Fruit fly (Drosophila melanogaster) whole organism, embryonic: ENCODE measurements around the gene Gbs-76A.

Experiments used
- Aef1 ChIP-seq: fragments of 200-800 bp; sonication (Bioruptor generic); IDR thresholded peaks from 3 replicates; pipeline ENCODE4 v1.3.6; 2022; ENCODE audit warnings: missing biosample characterization, missing genetic modification characterization
- BtbVII ChIP-seq: fragments of 200-800 bp; sonication (Bioruptor generic); optimal IDR thresholded peaks from 3 replicates; lab custom pipeline; 2017; ENCODE audit warnings: missing biosample characterization, mild to moderate bottlenecking, missing genetic modification characterization
- Bteb2 ChIP-seq: fragments of 200-800 bp; sonication (Bioruptor generic); optimal IDR thresholded peaks from 2 replicates; lab custom pipeline; 2016; ENCODE audit warnings: missing biosample characterization, missing genetic modification characterization
- CG10274 ChIP-seq: fragments of 200-800 bp; sonication (Bioruptor generic); optimal IDR thresholded peaks from 3 replicates; lab custom pipeline; 2017; ENCODE audit warnings: missing biosample characterization, mild to moderate bottlenecking, missing genetic modification characterization
- CG10431 ChIP-seq: fragments of 200-800 bp; sonication (Bioruptor generic); optimal IDR thresholded peaks from 3 replicates; lab custom pipeline; 2018; ENCODE audit warnings: missing biosample characterization, mild to moderate bottlenecking, missing genetic modification characterization
- CG11247 ChIP-seq: fragments of 200-800 bp; sonication (Bioruptor generic); IDR thresholded peaks from 2 replicates; pipeline ENCODE4 v1.3.6; 2022; ENCODE audit warnings: missing biosample characterization, missing genetic modification characterization
- CG11504 ChIP-seq: fragments of 200-800 bp; sonication (Bioruptor generic); optimal IDR thresholded peaks from 3 replicates; lab custom pipeline; 2019; ENCODE audit warnings: missing biosample characterization, mild to moderate bottlenecking, missing genetic modification characterization, moderate library complexity
- CG16779 ChIP-seq: fragments of 200-800 bp; sonication (Bioruptor generic); IDR thresholded peaks from 2 replicates; pipeline ENCODE4 v1.3.6; 2022; ENCODE audit warnings: missing biosample characterization, missing genetic modification characterization
- CG17385 ChIP-seq: fragments of 200-800 bp; sonication (Bioruptor generic); optimal IDR thresholded peaks from 3 replicates; lab custom pipeline; 2018; ENCODE audit warnings: missing biosample characterization, mild to moderate bottlenecking, missing genetic modification characterization
- CG2889 ChIP-seq: fragments of 200-800 bp; sonication (Bioruptor generic); IDR thresholded peaks from 3 replicates; pipeline ENCODE4 v1.3.6; 2022; ENCODE audit warnings: missing biosample characterization, missing genetic modification characterization
- CG30403 ChIP-seq: fragments of 200-800 bp; sonication (Bioruptor generic); optimal IDR thresholded peaks from 3 replicates; lab custom pipeline; 2016; ENCODE audit warnings: missing biosample characterization, missing genetic modification characterization
- CG3726 ChIP-seq: fragments of 200-800 bp; sonication (Bioruptor generic); IDR thresholded peaks from 3 replicates; pipeline ENCODE4, ENCODE4 v1.3.6; 2022; ENCODE audit warnings: missing biosample characterization, missing genetic modification characterization
- CG4617 ChIP-seq: fragments of 200-800 bp; sonication (Bioruptor generic); optimal IDR thresholded peaks from 3 replicates; lab custom pipeline; 2016; ENCODE audit warnings: missing biosample characterization, missing genetic modification characterization, borderline replicate concordance
- CG7271 ChIP-seq: fragments of 200-800 bp; sonication (Bioruptor generic); optimal IDR thresholded peaks from 2 replicates; lab custom pipeline; 2018; ENCODE audit warnings: missing biosample characterization, mild to moderate bottlenecking, missing genetic modification characterization, moderate library complexity
- CG7745 ChIP-seq: fragments of 200-800 bp; sonication (Bioruptor generic); optimal IDR thresholded peaks from 2 replicates; lab custom pipeline; 2018; ENCODE audit warnings: missing biosample characterization, mild to moderate bottlenecking, missing genetic modification characterization, moderate library complexity
- CG7963 ChIP-seq: fragments of 200-800 bp; sonication (Bioruptor generic); IDR thresholded peaks from 3 replicates; pipeline ENCODE4 v1.3.6; 2022; ENCODE audit warnings: missing biosample characterization, missing genetic modification characterization; ENCODE audit not compliant: partially characterized antibody
- CG9215 ChIP-seq: fragments of 200-800 bp; sonication (Bioruptor generic); IDR thresholded peaks from 2 replicates; pipeline ENCODE4 v1.3.6; 2022; ENCODE audit warnings: missing biosample characterization, missing genetic modification characterization
- CG9817 ChIP-seq: fragments of 200-800 bp; sonication (Bioruptor generic); optimal IDR thresholded peaks from 2 replicates; lab custom pipeline; 2018; ENCODE audit warnings: missing biosample characterization, mild to moderate bottlenecking, missing genetic modification characterization, moderate library complexity
- Dad ChIP-seq: fragments of 200-800 bp; sonication (Bioruptor generic); optimal IDR thresholded peaks from 3 replicates; lab custom pipeline; 2016; ENCODE audit warnings: missing biosample characterization, missing genetic modification characterization
- Deaf1 ChIP-seq: fragments of 200-800 bp; optimal IDR thresholded peaks from 3 replicates; lab custom pipeline; 2019; ENCODE audit warnings: missing biosample characterization, mild to moderate bottlenecking, missing genetic modification characterization, moderate library complexity
- E2f2 ChIP-seq: fragments of 200-800 bp; sonication (Bioruptor generic); IDR thresholded peaks from 2 replicates; pipeline ENCODE4 v1.3.6; 2022; ENCODE audit warnings: missing biosample characterization, missing genetic modification characterization
- GATAe ChIP-seq: fragments of 200-800 bp; sonication (Bioruptor generic); conservative IDR thresholded peaks from 2 replicates; pipeline ENCODE4 v1.3.6; 2022; ENCODE audit warnings: missing biosample characterization, missing genetic modification characterization
- Gug ChIP-seq: fragments of 200-800 bp; sonication (Bioruptor generic); IDR thresholded peaks from 4 replicates; pipeline ENCODE4 v1.3.6; 2022; ENCODE audit warnings: missing biosample characterization, missing genetic modification characterization
- Hmr ChIP-seq: fragments of 200-800 bp; sonication (Bioruptor generic); optimal IDR thresholded peaks from 3 replicates; lab custom pipeline; 2017; ENCODE audit warnings: mild to moderate bottlenecking, missing biosample characterization, missing genetic modification reagents, missing genetic modification characterization
- Hr51 ChIP-seq, 2 experiments: fragments of 200-800 bp; sonication (Bioruptor generic); optimal IDR thresholded peaks; 2 replicates in 1 of 2; 3 replicates in 1 of 2; lab custom pipeline; 2016 to 2018; ENCODE audit warnings: missing biosample characterization in 2 of 2, missing genetic modification characterization in 2 of 2, mild to moderate bottlenecking in 1 of 2, moderate library complexity in 1 of 2
- NfI ChIP-seq: fragments of 200-800 bp; sonication (Bioruptor generic); optimal IDR thresholded peaks from 3 replicates; lab custom pipeline; 2018; ENCODE audit warnings: missing biosample characterization, mild to moderate bottlenecking, missing genetic modification characterization, moderate library complexity
- Rfx ChIP-seq: fragments of 200-800 bp; sonication (Bioruptor generic); IDR thresholded peaks from 2 replicates; pipeline ENCODE4 v1.3.6; 2022; ENCODE audit warnings: missing biosample characterization, missing genetic modification characterization
- al ChIP-seq: fragments of 200-800 bp; sonication (Bioruptor generic); IDR thresholded peaks from 2 replicates; pipeline ENCODE4 v1.3.6; 2022; ENCODE audit warnings: missing biosample characterization, missing genetic modification characterization
- ash1 ChIP-seq: fragments of 200-800 bp; sonication (Bioruptor generic); optimal IDR thresholded peaks from 2 replicates; lab custom pipeline; 2018; ENCODE audit warnings: missing biosample characterization, mild to moderate bottlenecking, missing genetic modification characterization
- ci ChIP-seq: fragments of 200-800 bp; sonication (Bioruptor generic); IDR thresholded peaks from 3 replicates; pipeline ENCODE4 v1.3.6; 2022; ENCODE audit warnings: missing biosample characterization, missing genetic modification characterization
- cwo ChIP-seq: fragments of 200-800 bp; sonication (Bioruptor generic); optimal IDR thresholded peaks from 3 replicates; lab custom pipeline; 2017; ENCODE audit warnings: missing biosample characterization, missing genetic modification characterization, mild to moderate bottlenecking, moderate library complexity, missing genetic modification reagents
- disco-r ChIP-seq: fragments of 200-800 bp; sonication (Bioruptor generic); optimal IDR thresholded peaks from 2 replicates; lab custom pipeline; 2016; ENCODE audit warnings: missing biosample characterization, missing genetic modification characterization
- eve ChIP-seq, 2 experiments: fragments of >200 bp; optimal IDR thresholded peaks; 2 replicates each; lab custom pipeline; 2017; ENCODE audit warnings: missing biosample characterization in 2 of 2, missing genetic modification characterization in 2 of 2
- exex ChIP-seq: fragments of 200-800 bp; sonication (Bioruptor generic); optimal IDR thresholded peaks from 4 replicates; lab custom pipeline; 2018; ENCODE audit warnings: missing biosample characterization, mild to moderate bottlenecking, missing genetic modification characterization, moderate library complexity
- gsb-n ChIP-seq: fragments of 200-800 bp; sonication (Bioruptor generic); optimal IDR thresholded peaks from 3 replicates; lab custom pipeline; 2018; ENCODE audit warnings: missing biosample characterization, mild to moderate bottlenecking, missing genetic modification characterization
- her ChIP-seq: fragments of 200-800 bp; sonication (Bioruptor generic); optimal IDR thresholded peaks from 2 replicates; lab custom pipeline; 2016; ENCODE audit warnings: missing biosample characterization, missing genetic modification characterization
- insv ChIP-seq, 2 experiments: fragments of 200-800 bp; sonication (Bioruptor generic); optimal IDR thresholded peaks; 3 replicates each; lab custom pipeline; 2016 to 2018; ENCODE audit warnings: missing biosample characterization in 2 of 2, missing genetic modification characterization in 2 of 2
- kay ChIP-seq: fragments of 200-800 bp; sonication (Bioruptor generic); optimal IDR thresholded peaks from 2 replicates; lab custom pipeline; 2016; ENCODE audit warnings: missing biosample characterization, missing genetic modification characterization
- knrl ChIP-seq: fragments of 200-800 bp; sonication (Bioruptor generic); IDR thresholded peaks from 3 replicates; pipeline ENCODE4 v1.3.6; 2022; ENCODE audit warnings: missing biosample characterization, missing genetic modification characterization; ENCODE audit not compliant: partially characterized antibody
- lov ChIP-seq, 2 experiments: fragments of 200-800 bp in 1 of 2; fragments of >200 bp in 1 of 2; sonication (Bioruptor generic) in 1 of 2; IDR thresholded peaks in 1 of 2; optimal IDR thresholded peaks in 1 of 2; 2 replicates in 1 of 2; 3 replicates in 1 of 2; pipeline versions ENCODE4 v1.3.6 to Lab custom; 2017 to 2022; ENCODE audit warnings: missing biosample characterization in 1 of 2, missing genetic modification characterization in 1 of 2
- mld ChIP-seq: fragments of 200-800 bp; sonication (Bioruptor generic); IDR thresholded peaks from 3 replicates; pipeline ENCODE4 v1.3.6; 2022; ENCODE audit warnings: missing biosample characterization, missing genetic modification characterization; ENCODE audit not compliant: partially characterized antibody
- org-1 ChIP-seq: fragments of 200-800 bp; sonication (Bioruptor generic); optimal IDR thresholded peaks from 2 replicates; lab custom pipeline; 2017; ENCODE audit warnings: missing biosample characterization, missing genetic modification characterization
- pho ChIP-seq: fragments of 200-800 bp; sonication (Bioruptor generic); optimal IDR thresholded peaks from 2 replicates; lab custom pipeline; 2016; ENCODE audit warnings: missing biosample characterization, missing genetic modification characterization
- prd ChIP-seq, 3 experiments: fragments of >200 bp in 2 of 3; fragments of 200-800 bp in 1 of 3; sonication (Bioruptor generic) in 1 of 3; optimal IDR thresholded peaks in 2 of 3; IDR thresholded peaks in 1 of 3; 2 replicates in 2 of 3; 3 replicates in 1 of 3; pipeline versions ENCODE4 v1.3.6 to Lab custom; 2017 to 2022; ENCODE audit warnings: missing biosample characterization in 1 of 3, missing genetic modification characterization in 1 of 3
- sens ChIP-seq: fragments of 200-800 bp; sonication (Bioruptor generic); peaks from one replicate; lab custom pipeline; 2016; ENCODE audit warnings: missing biosample characterization, missing genetic modification characterization
- sob ChIP-seq: fragments of 200-800 bp; sonication (Bioruptor generic); IDR thresholded peaks from 2 replicates; pipeline ENCODE4 v1.3.6; 2022; ENCODE audit warnings: missing biosample characterization, missing genetic modification characterization
- tna ChIP-seq: fragments of 200-800 bp; sonication (Bioruptor generic); IDR thresholded peaks from 2 replicates; pipeline ENCODE4 v1.3.6; 2022; ENCODE audit warnings: missing biosample characterization, missing genetic modification characterization; ENCODE audit not compliant: partially characterized antibody

Gene Gbs-76A

DNA sequence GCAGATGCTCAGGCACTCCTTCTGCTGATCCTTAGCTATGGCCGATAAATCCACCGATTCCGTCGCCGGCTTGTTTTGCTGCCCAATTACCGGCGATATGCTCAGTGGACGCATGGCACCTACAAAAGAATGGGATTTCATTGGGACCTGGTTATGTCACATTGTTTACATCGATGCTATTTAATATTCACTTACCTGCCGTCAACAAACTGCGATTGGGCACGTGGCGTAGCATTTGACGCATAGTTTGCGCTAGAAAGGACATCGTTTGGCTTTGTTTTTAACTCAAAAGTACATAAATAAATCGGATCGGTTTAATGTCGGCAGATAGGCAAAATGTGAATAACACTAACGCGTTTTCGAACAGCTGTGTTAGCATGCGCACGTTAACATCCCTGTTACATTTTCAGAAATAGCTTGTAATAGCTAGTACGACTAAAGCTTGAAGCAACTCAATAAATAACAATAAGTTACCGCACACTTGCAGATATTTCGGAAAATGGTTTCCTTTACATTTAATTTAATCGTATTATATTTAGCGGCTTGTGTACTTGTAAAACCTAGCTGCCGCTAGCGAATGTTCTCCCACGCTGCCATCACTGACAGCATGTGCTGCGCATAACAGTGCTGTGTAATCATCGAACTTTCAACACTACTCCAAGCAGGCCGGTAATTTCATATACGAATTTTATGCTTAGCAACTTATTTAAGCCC, 37.7 kb downstream of the Gbs-76A start, which contains the start of the genes mRpL21 and rept (continued):
- no peak for TF ChIP-seq prd (optimal IDR thresholded peaks at IDR 0.05; lab: Kevin White, UChicago)
- TF ChIP-seq prd (GFP tag; IDR thresholded peaks at IDR 0.05; lab: Robert Waterston, UW), result 0 out of 3 replicates have a peak, but pooled peaks have one; percentile 27
- peak; percentile 52 for TF ChIP-seq CG17385 (GFP tag; lab: Kevin White, UChicago)
- TF ChIP-seq Dad, result peak; percentile 49
- TF ChIP-seq gsb-n (tag; lab: Kevin White, UChicago), result no peak
- TF ChIP-seq eve (GFP tag; optimal IDR thresholded peaks at IDR 0.05; lab: Kevin White, UChicago), result no peak
- TF ChIP-seq NfI (GFP tag; lab: Kevin White, UChicago), result peak; percentile 67
- peak; percentile 8 for TF ChIP-seq exex (tag; lab: Kevin White, UChicago)
- TF ChIP-seq CG4617 (GFP tag; lab: Kevin White, UChicago), result peak; percentile 54
- TF ChIP-seq CG3726 (GFP tag; lab: Robert Waterston, UW), result no peak
- TF ChIP-seq her, result peak; percentile 60
- peak; percentile 64 for TF ChIP-seq CG9817
- no peak for TF ChIP-seq ash1 (GFP tag; lab: Kevin White, UChicago)
- 0 out of 3 replicates have a peak, but pooled peaks have one; percentile 13 for TF ChIP-seq Aef1 (GFP tag; lab: Robert Waterston, UW)
- TF ChIP-seq CG7745 (tag; lab: Kevin White, UChicago), result no peak
- no peak for TF ChIP-seq tna
- no peak for TF ChIP-seq GATAe (GFP tag; lab: Robert Waterston, UW)
- TF ChIP-seq org-1 (GFP tag; lab: Kevin White, UChicago), result peak; percentile 29
- TF ChIP-seq CG7271, result no peak
- TF ChIP-seq CG7963 (GFP tag; lab: Robert Waterston, UW), result no peak
- peak; percentile 79 for TF ChIP-seq CG30403 (GFP tag; lab: Kevin White, UChicago)
- TF ChIP-seq Hr51 (GFP tag; optimal IDR thresholded peaks at IDR 0.05; lab: Kevin White, UChicago), result peak; percentile 29 to 70
- 0 out of 2 replicates have a peak, but pooled peaks have one; percentile 13 for TF ChIP-seq CG9215 (GFP tag; lab: Robert Waterston, UW)
- TF ChIP-seq CG11504 (tag; lab: Kevin White, UChicago), result peak; percentile 47
- TF ChIP-seq knrl (GFP tag; lab: Robert Waterston, UW), result peak; percentile 34; the same call in 2 of the 3 replicates
- no peak for TF ChIP-seq disco-r (GFP tag; lab: Kevin White, UChicago)
- no peak for TF ChIP-seq CG10431 (GFP tag; lab: Kevin White, UChicago)
- TF ChIP-seq CG16779 (GFP tag; lab: Robert Waterston, UW), result peak; percentile 41; the same call in 1 of the 2 replicates
- peak; percentile 60 for TF ChIP-seq sob
- TF ChIP-seq mld, result no peak
- TF ChIP-seq pho (GFP tag; lab: Kevin White, UChicago), result peak; percentile 63
- TF ChIP-seq al (GFP tag; lab: Robert Waterston, UW), result peak; percentile 26; the same call in 1 of the 2 replicates
- peak; percentile 45 for TF ChIP-seq cwo (GFP tag; lab: Kevin White, UChicago)
- TF ChIP-seq CG10274, result no peak
- peak; percentile 6 for TF ChIP-seq Deaf1 (tag; lab: Kevin White, UChicago)
- TF ChIP-seq sens, result peak; percentile 89
- TF ChIP-seq E2f2 (GFP tag; lab: Robert Waterston, UW), result peak; percentile 65
- TF ChIP-seq BtbVII (GFP tag; lab: Kevin White, UChicago), result peak; percentile 7
- peak; percentile 55 for TF ChIP-seq Bteb2 (GFP tag; lab: Kevin White, UChicago)
- TF ChIP-seq kay (GFP tag; lab: Kevin White, UChicago), result no peak
- peak; percentile 47; the same call in 1 of the 3 replicates for TF ChIP-seq ci (GFP tag; lab: Robert Waterston, UW)
- peak; percentile 45; the same call in 1 of the 4 replicates for TF ChIP-seq Gug (GFP tag; lab: Robert Waterston, UW)
- 0 out of 2 replicates have a peak, but pooled peaks have one; percentile 31 for TF ChIP-seq CG11247 (GFP tag; lab: Robert Waterston, UW)
- TF ChIP-seq Hmr, result peak; percentile 73
- TF ChIP-seq Rfx, result peak; percentile 77
- TF ChIP-seq CG2889 (GFP tag; lab: Robert Waterston, UW), result no peak
- TF ChIP-seq insv (GFP tag; optimal IDR thresholded peaks at IDR 0.05; lab: Kevin White, UChicago), result peak in 1 of 2 experiments; percentile 50
- TF ChIP-seq lov (optimal IDR thresholded peaks at IDR 0.05; lab: Kevin White, UChicago), result no peak
- no peak for TF ChIP-seq lov (GFP tag; IDR thresholded peaks at IDR 0.05; lab: Robert Waterston, UW)
